Worm (Caenorhabditis elegans): ENCODE results near the gene bicd-1.

DNA sequence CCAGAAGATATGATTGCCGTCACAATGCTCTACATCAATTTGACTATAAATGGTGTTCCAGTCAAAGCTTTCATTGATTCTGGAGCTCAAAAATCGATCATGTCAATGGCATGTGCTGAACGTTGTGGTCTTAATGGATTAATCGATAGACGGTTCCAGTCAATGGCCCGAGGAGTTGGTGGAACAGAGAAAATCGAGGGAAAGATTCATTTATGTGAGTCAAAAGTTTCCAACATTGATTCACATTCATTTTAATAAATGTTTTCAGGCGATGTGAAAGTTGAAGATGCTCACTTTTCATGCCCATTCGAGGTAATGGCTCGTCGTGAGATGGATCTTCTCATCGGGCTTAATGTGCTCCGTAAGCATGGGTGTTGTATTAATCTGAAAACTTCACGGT is 48.4 kb downstream of the bicd-1 start:
- TF ChIP-seq R02D3.7 (tag; optimal IDR thresholded peaks at IDR 0.05) (no peak), aly-2 (tag; optimal IDR thresholded peaks at IDR 0.05) (no peak), blmp-1 (tag; optimal IDR thresholded peaks at IDR 0.05; ENCODE audit: insufficient read depth) (no peak), nhr-11 (tag; optimal IDR thresholded peaks at IDR 0.05) (no peak), lsy-2 (tag; optimal IDR thresholded peaks at IDR 0.05) (no peak), unc-55 (GFP tag; optimal IDR thresholded peaks at IDR 0.05) (no peak), fos-1 (tag; optimal IDR thresholded peaks at IDR 0.05) (no peak), ztf-4 (tag; optimal IDR thresholded peaks at IDR 0.05) (no peak)
